Worm (Caenorhabditis elegans): ENCODE results near the gene T01D1.5.

DNA sequence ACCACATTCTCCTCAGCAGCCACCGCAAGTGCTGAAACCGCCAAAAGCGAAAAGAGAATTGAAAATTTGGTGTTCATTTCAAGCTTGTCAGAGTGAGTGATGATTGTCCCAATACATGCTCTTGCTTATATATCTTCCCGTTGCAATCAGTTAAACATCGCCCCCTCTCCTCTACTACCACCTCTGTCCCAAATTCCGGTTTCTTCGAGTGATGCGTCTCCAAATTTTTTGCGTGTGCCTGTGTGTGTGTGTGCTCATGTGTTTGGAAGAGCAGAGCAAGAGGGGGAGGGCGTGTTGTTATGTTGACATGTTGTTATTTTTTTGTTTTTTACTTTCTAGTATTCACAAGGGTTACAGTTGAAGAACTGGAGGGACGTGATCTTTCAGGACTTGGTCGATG, 5.6 kb upstream of the T01D1.5 start, which contains the start of gene abu-11:
- TF ChIP-seq unc-120 (tag; optimal IDR thresholded peaks at IDR 0.05; ENCODE audit: poor library complexity, severe bottlenecking) (no peak), blmp-1 (tag; optimal IDR thresholded peaks at IDR 0.05) (no peak), mab-5 (tag; optimal IDR thresholded peaks at IDR 0.05) (no peak), nhr-76 (tag; optimal IDR thresholded peaks at IDR 0.05) (no peak), pha-4 (tag; optimal IDR thresholded peaks at IDR 0.05) (no peak), nhr-237 (tag; optimal IDR thresholded peaks at IDR 0.05) (no peak), lsy-2 (tag; optimal IDR thresholded peaks at IDR 0.05) (no peak), unc-62 (GFP tag; optimal IDR thresholded peaks at IDR 0.05) (no peak), lin-13 (tag; optimal IDR thresholded peaks at IDR 0.05) (no peak), nhr-12 (tag; optimal IDR thresholded peaks at IDR 0.05) (no peak), nhr-2 (tag; optimal IDR thresholded peaks at IDR 0.05) (no peak), ces-1 (GFP tag; optimal IDR thresholded peaks at IDR 0.05) (no peak)
